Worm (Caenorhabditis elegans) whole organism, late embryonic: ENCODE results near the gene F13A7.12.

Experiments
- C08G9.2 ChIP-seq: sonication (generic microtip); optimal IDR thresholded peaks from 2 replicates; lab custom pipeline; 2016; ENCODE audit warnings: mild to moderate bottlenecking, missing genetic modification characterization, moderate library complexity, missing compliant biosample characterization
- C38D4.7 ChIP-seq: fragments of 200-800 bp; sonication (Bioruptor generic); optimal IDR thresholded peaks from 2 replicates; lab custom pipeline; 2018; ENCODE audit warnings: mild to moderate bottlenecking, missing genetic modification characterization, moderate library complexity, missing compliant biosample characterization
- F13H6.1 ChIP-seq: sonication (generic microtip); optimal IDR thresholded peaks from 2 replicates; lab custom pipeline; 2016; ENCODE audit warnings: missing genetic modification characterization, missing compliant biosample characterization
- K09A11.1 ChIP-seq: sonication (generic microtip); optimal IDR thresholded peaks from 2 replicates; lab custom pipeline; 2017; ENCODE audit warnings: antibody characterized with exemption, mild to moderate bottlenecking, missing genetic modification characterization, missing compliant biosample characterization; ENCODE audit not compliant: insufficient read depth
- T23F11.4 ChIP-seq: fragments of 200-800 bp; sonication (Bioruptor generic); optimal IDR thresholded peaks from 2 replicates; lab custom pipeline; 2018; ENCODE audit warnings: mild to moderate bottlenecking, missing genetic modification characterization, missing compliant biosample characterization
- Y22D7AL.16 ChIP-seq: sonication (generic microtip); optimal IDR thresholded peaks from 2 replicates; lab custom pipeline; 2016; ENCODE audit warnings: missing genetic modification characterization, missing compliant biosample characterization
- ama-1 ChIP-seq: fragments of 150-350 bp; optimal IDR thresholded peaks from 2 replicates; lab custom pipeline; 2014
- ceh-14 ChIP-seq: sonication (generic microtip); optimal IDR thresholded peaks from 2 replicates; lab custom pipeline; 2016; ENCODE audit warnings: missing genotype, missing genetic modification characterization, missing compliant biosample characterization
- ceh-18 ChIP-seq: sonication (generic microtip); optimal IDR thresholded peaks from 2 replicates; lab custom pipeline; 2016; ENCODE audit warnings: missing genetic modification characterization, missing compliant biosample characterization
- ceh-19 ChIP-seq: fragments of 200-800 bp; sonication (Bioruptor generic); optimal IDR thresholded peaks from 2 replicates; lab custom pipeline; 2018; ENCODE audit warnings: mild to moderate bottlenecking, missing genetic modification characterization, missing compliant biosample characterization
- ceh-2 ChIP-seq: sonication (generic microtip); optimal IDR thresholded peaks from 2 replicates; lab custom pipeline; 2016; ENCODE audit warnings: missing genotype, missing genetic modification characterization, missing compliant biosample characterization
- ceh-22 ChIP-seq: sonication (generic microtip); optimal IDR thresholded peaks from 2 replicates; lab custom pipeline; 2017; ENCODE audit warnings: missing biosample characterization, missing genetic modification characterization
- ceh-24 ChIP-seq: sonication (generic microtip); optimal IDR thresholded peaks from 2 replicates; lab custom pipeline; 2016; ENCODE audit warnings: mild to moderate bottlenecking, missing genetic modification characterization, missing compliant biosample characterization
- ceh-30 ChIP-seq: fragments of 150-350 bp; optimal IDR thresholded peaks from 2 replicates; lab custom pipeline; 2014; ENCODE audit warnings: missing biosample characterization, missing genetic modification characterization
- ceh-34 ChIP-seq: sonication (generic microtip); optimal IDR thresholded peaks from 2 replicates; lab custom pipeline; 2016; ENCODE audit warnings: mild to moderate bottlenecking, missing genetic modification characterization, missing compliant biosample characterization
- ceh-48 ChIP-seq: sonication (generic microtip); optimal IDR thresholded peaks from 2 replicates; lab custom pipeline; 2016; ENCODE audit warnings: missing genetic modification characterization, inconsistent platforms, missing compliant biosample characterization
- dmd-4 ChIP-seq: sonication (generic microtip); optimal IDR thresholded peaks from 2 replicates; lab custom pipeline; 2016; ENCODE audit warnings: borderline replicate concordance, missing genetic modification characterization, missing compliant biosample characterization
- dve-1 ChIP-seq: sonication (generic microtip); optimal IDR thresholded peaks from 2 replicates; lab custom pipeline; 2017; ENCODE audit warnings: antibody characterized with exemption, mild to moderate bottlenecking, missing genetic modification characterization, missing compliant biosample characterization
- elt-2 ChIP-seq: sonication (generic microtip); optimal IDR thresholded peaks from 2 replicates; lab custom pipeline; 2016; ENCODE audit warnings: missing genetic modification reagents, missing genetic modification characterization, missing compliant biosample characterization
- elt-4 ChIP-seq: sonication (generic microtip); optimal IDR thresholded peaks from 2 replicates; lab custom pipeline; 2016; ENCODE audit warnings: missing genetic modification characterization, missing compliant biosample characterization
- ets-4 ChIP-seq: sonication (generic microtip); optimal IDR thresholded peaks from 2 replicates; lab custom pipeline; 2016; ENCODE audit warnings: missing genetic modification characterization, missing compliant biosample characterization
- eyg-1 ChIP-seq: sonication (generic microtip); optimal IDR thresholded peaks from 2 replicates; lab custom pipeline; 2016; ENCODE audit warnings: missing genotype, missing genetic modification characterization, missing compliant biosample characterization
- gmeb-2 ChIP-seq: sonication (generic microtip); optimal IDR thresholded peaks from 2 replicates; lab custom pipeline; 2016; ENCODE audit warnings: missing genetic modification characterization, inconsistent platforms, missing compliant biosample characterization
- hlh-15 ChIP-seq: sonication (generic microtip); optimal IDR thresholded peaks from 2 replicates; lab custom pipeline; 2016; ENCODE audit warnings: missing genetic modification characterization, missing compliant biosample characterization
- hlh-30 ChIP-seq: sonication (generic microtip); optimal IDR thresholded peaks from 2 replicates; lab custom pipeline; 2017; ENCODE audit warnings: antibody characterized with exemption, missing genetic modification characterization, missing compliant biosample characterization; ENCODE audit not compliant: insufficient read depth
- hlh-8 ChIP-seq: sonication (generic microtip); optimal IDR thresholded peaks from 2 replicates; lab custom pipeline; 2016; ENCODE audit warnings: missing genotype, missing genetic modification characterization, missing compliant biosample characterization
- lim-6 ChIP-seq: sonication (generic microtip); optimal IDR thresholded peaks from 2 replicates; lab custom pipeline; 2016; ENCODE audit warnings: missing genetic modification characterization, missing compliant biosample characterization
- nfya-1 ChIP-seq: sonication (generic microtip); optimal IDR thresholded peaks from 2 replicates; lab custom pipeline; 2017; ENCODE audit warnings: missing genetic modification characterization, mild to moderate bottlenecking, missing compliant biosample characterization, antibody characterized with exemption, moderate library complexity
- nhr-232 ChIP-seq: sonication (generic microtip); optimal IDR thresholded peaks from 2 replicates; lab custom pipeline; 2016; ENCODE audit warnings: missing genetic modification characterization, missing compliant biosample characterization
- odd-2 ChIP-seq: sonication (generic microtip); optimal IDR thresholded peaks from 2 replicates; lab custom pipeline; 2017; ENCODE audit warnings: antibody characterized with exemption, mild to moderate bottlenecking, missing genetic modification characterization, missing compliant biosample characterization
- pag-3 ChIP-seq: sonication (generic microtip); optimal IDR thresholded peaks from 2 replicates; lab custom pipeline; 2016; ENCODE audit warnings: missing compliant biosample characterization, missing genetic modification characterization, borderline replicate concordance
- pax-1 ChIP-seq: fragments of 150-350 bp; optimal IDR thresholded peaks from 2 replicates; lab custom pipeline; 2014; ENCODE audit warnings: missing biosample characterization, missing genetic modification characterization
- pha-2 ChIP-seq: sonication (generic microtip); optimal IDR thresholded peaks from 2 replicates; lab custom pipeline; 2017; ENCODE audit warnings: mild to moderate bottlenecking, missing genetic modification characterization, missing compliant biosample characterization
- pqm-1 ChIP-seq: sonication (generic microtip); optimal IDR thresholded peaks from 2 replicates; lab custom pipeline; 2016; ENCODE audit warnings: missing genetic modification characterization, missing compliant biosample characterization
- pros-1 ChIP-seq: fragments of 150-350 bp; optimal IDR thresholded peaks from 2 replicates; lab custom pipeline; 2014; ENCODE audit warnings: missing biosample characterization, missing genetic modification reagents, missing genetic modification characterization
- rnt-1 ChIP-seq: sonication (generic microtip); optimal IDR thresholded peaks from 2 replicates; lab custom pipeline; 2016; ENCODE audit warnings: missing genetic modification characterization, missing compliant biosample characterization
- sdc-2 ChIP-seq: sonication (generic microtip); optimal IDR thresholded peaks from 2 replicates; lab custom pipeline; 2016; ENCODE audit warnings: missing genotype, missing genetic modification characterization, missing compliant biosample characterization
- syd-9 ChIP-seq: sonication (generic microtip); optimal IDR thresholded peaks from 2 replicates; lab custom pipeline; 2016; ENCODE audit warnings: mild to moderate bottlenecking, missing genetic modification characterization, moderate library complexity, missing compliant biosample characterization
- tbx-2 ChIP-seq: sonication (generic microtip); optimal IDR thresholded peaks from 2 replicates; lab custom pipeline; 2016; ENCODE audit warnings: missing genetic modification characterization, missing compliant biosample characterization
- tbx-7 ChIP-seq: sonication (generic microtip); optimal IDR thresholded peaks from 2 replicates; lab custom pipeline; 2016; ENCODE audit warnings: missing genotype, missing genetic modification characterization, missing compliant biosample characterization
- ttx-3 ChIP-seq: sonication (generic microtip); optimal IDR thresholded peaks from 2 replicates; lab custom pipeline; 2016; ENCODE audit warnings: missing genetic modification reagents, missing genetic modification characterization, missing compliant biosample characterization
- unc-42 ChIP-seq: sonication (generic microtip); optimal IDR thresholded peaks from 2 replicates; lab custom pipeline; 2016; ENCODE audit warnings: missing genotype, missing genetic modification characterization, missing compliant biosample characterization
- unc-55 ChIP-seq: sonication (generic microtip); optimal IDR thresholded peaks from 2 replicates; lab custom pipeline; 2017; ENCODE audit warnings: missing biosample characterization, missing genetic modification reagents, missing genetic modification characterization
- unc-86 ChIP-seq: sonication (generic microtip); optimal IDR thresholded peaks from 2 replicates; lab custom pipeline; 2016; ENCODE audit warnings: missing genetic modification characterization, missing compliant biosample characterization

The F13A7.12 gene

ce11 chrV:16351757-16352156 lies 44.1 kb upstream of the F13A7.12 start:
- TF ChIP-seq ceh-2 (tag; lab: Kevin White, UChicago) (no peak), nhr-232 (no peak), K09A11.1 (no peak), pag-3 (tag; lab: Kevin White, UChicago) (no peak), eyg-1 (tag; lab: Kevin White, UChicago) (no peak), T23F11.4 (GFP tag; lab: Kevin White, UChicago) (no peak), pqm-1 (tag; lab: Kevin White, UChicago) (no peak), ceh-48 (tag; lab: Kevin White, UChicago) (no peak), C08G9.2 (tag; lab: Kevin White, UChicago) (no peak), gmeb-2 (no peak), tbx-2 (tag; lab: Kevin White, UChicago) (no peak), odd-2 (tag; lab: Kevin White, UChicago) (no peak), sdc-2 (tag; lab: Kevin White, UChicago) (no peak)

DNA sequence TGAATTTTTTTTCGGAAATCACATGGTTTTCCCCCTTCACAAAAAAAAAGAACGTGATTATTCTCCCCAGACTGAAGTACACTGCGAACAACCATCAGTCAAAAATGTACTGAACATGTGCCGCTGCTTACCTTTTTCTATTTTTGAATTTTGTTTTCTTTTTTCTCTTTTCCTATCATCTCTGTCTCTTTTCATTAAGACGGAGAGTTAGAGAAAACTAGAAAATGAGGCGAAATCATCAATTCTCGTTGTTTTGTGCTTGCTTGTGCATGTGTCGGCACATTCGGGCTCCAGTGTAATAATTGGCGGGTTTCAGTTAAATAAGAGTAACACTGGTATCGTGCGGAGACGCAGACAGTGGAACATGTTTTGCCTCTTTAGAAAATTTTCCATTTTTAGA lies 43.6 kb upstream of the F13A7.12 start:
- TF ChIP-seq K09A11.1 (no peak), nfya-1 (tag; lab: Kevin White, UChicago) (peak; percentile 32), ceh-18 (tag; lab: Kevin White, UChicago) (peak; percentile 49)
- TF ChIP-seq, all 69 proteins: peak for 2

- TF ChIP-seq Y22D7AL.16 (tag; lab: Kevin White, UChicago) (no peak), pax-1 (tag; lab: Kevin White, UChicago) (no peak), T23F11.4 (GFP tag; lab: Kevin White, UChicago) (no peak), unc-86 (no peak), ceh-19 (GFP tag; lab: Kevin White, UChicago) (no peak), hlh-30 (tag; lab: Kevin White, UChicago) (no peak), C08G9.2 (tag; lab: Kevin White, UChicago) (no peak), eyg-1 (tag; lab: Kevin White, UChicago) (no peak), unc-42 (tag; lab: Kevin White, UChicago) (no peak), ttx-3 (tag; lab: Kevin White, UChicago) (no peak), dve-1 (no peak), ceh-14 (tag; lab: Kevin White, UChicago) (no peak), dmd-4 (no peak)
Observed at ce11 chrV:16354675-16355074, 41.2 kb upstream of the F13A7.12 start.

DNA sequence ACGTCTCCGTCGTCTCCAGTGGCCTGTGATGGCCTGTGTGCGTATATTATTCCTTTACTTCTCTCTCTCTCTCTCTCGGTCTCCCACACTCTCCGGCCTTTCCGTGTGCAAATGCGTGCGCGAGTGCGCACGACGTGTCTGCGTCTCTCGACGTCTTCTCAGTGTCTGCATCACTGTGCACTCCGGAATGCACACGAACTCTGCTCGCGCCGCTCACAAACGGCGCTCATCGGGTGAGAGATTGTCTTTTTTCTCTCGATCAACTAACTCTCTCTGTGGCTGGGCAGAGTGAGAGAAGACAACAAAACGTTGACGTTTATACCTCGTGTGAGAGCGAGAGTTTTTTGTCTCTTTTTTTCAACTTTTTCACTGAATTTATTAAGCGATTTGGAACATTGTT lies 39.9 kb upstream of the F13A7.12 start:
- TF ChIP-seq Y22D7AL.16 (tag; lab: Kevin White, UChicago) (no peak), dve-1 (peak; percentile 37), C08G9.2 (tag; lab: Kevin White, UChicago) (peak; percentile 60), pros-1 (tag; lab: Kevin White, UChicago) (peak; percentile 96), ceh-14 (tag; lab: Kevin White, UChicago) (peak; percentile 58), rnt-1 (peak; percentile 76), hlh-8 (tag; lab: Kevin White, UChicago) (peak; percentile 32), syd-9 (no peak), ttx-3 (tag; lab: Kevin White, UChicago) (no peak), tbx-7 (tag; lab: Kevin White, UChicago) (peak; percentile 26), F13H6.1 (tag; lab: Kevin White, UChicago) (peak; percentile 63), pqm-1 (tag; lab: Kevin White, UChicago) (peak; percentile 68), dmd-4 (peak; percentile 32), unc-55 (GFP tag; lab: Kevin White, UChicago) (peak; percentile 92), sdc-2 (tag; lab: Kevin White, UChicago) (peak; percentile 49), ceh-19 (GFP tag; lab: Kevin White, UChicago) (peak; percentile 47), tbx-2 (tag; lab: Kevin White, UChicago) (peak; percentile 83), hlh-15 (no peak), hlh-30 (tag; lab: Kevin White, UChicago) (peak; percentile 76), ceh-22 (peak; percentile 59), pha-2 (peak; percentile 50), C38D4.7 (no peak), eyg-1 (tag; lab: Kevin White, UChicago) (peak; percentile 62), ceh-30 (tag; lab: Kevin White, UChicago) (peak; percentile 47), elt-2 (tag; lab: Kevin White, UChicago) (peak; percentile 56), ceh-2 (tag; lab: Kevin White, UChicago) (peak; percentile 62), pax-1 (tag; lab: Kevin White, UChicago) (peak; percentile 1), ceh-34 (tag; lab: Kevin White, UChicago) (peak; percentile 65), ceh-18 (tag; lab: Kevin White, UChicago) (peak; percentile 87), lim-6 (peak; percentile 41), elt-4 (tag; lab: Kevin White, UChicago) (no peak), ets-4 (peak; percentile 26), K09A11.1 (peak; percentile 42), ceh-24 (tag; lab: Kevin White, UChicago) (no peak), unc-42 (tag; lab: Kevin White, UChicago) (peak; percentile 75), ama-1 (lab: Kevin White, UChicago) (peak; percentile 30)
